Fruit fly (Drosophila melanogaster) whole organism, pupa: ENCODE data around the gene CCT6.

Experiments
- CG8301 ChIP-seq: fragments of 200-800 bp; sonication (Bioruptor generic); optimal IDR thresholded peaks from 2 replicates; lab custom pipeline; 2018; ENCODE audit warnings: missing biosample characterization, mild to moderate bottlenecking, missing genetic modification characterization
- Pif1A ChIP-seq: fragments of 200-800 bp; sonication (Bioruptor generic); optimal IDR thresholded peaks from 3 replicates; lab custom pipeline; 2016; ENCODE audit warnings: missing biosample characterization, missing genetic modification characterization

- TF ChIP-seq CG8301 (tag; lab: Kevin White, UChicago) (no peak), Pif1A (GFP tag; lab: Kevin White, UChicago) (no peak)
Measured at dm6 chrX:15772663-15773062, 26.2 kb downstream of the CCT6 start, which contains the start of gene CG43672.
